Worm (Caenorhabditis elegans) whole organism, L1 larva: Measurements from ENCODE around the gene srx-29.

Experiments
- alr-1 ChIP-seq: fragments of 200-800 bp; sonication (Bioruptor generic); optimal IDR thresholded peaks from 2 replicates; lab custom pipeline; 2018; ENCODE audit warnings: borderline replicate concordance, mild to moderate bottlenecking, missing genetic modification characterization, missing compliant biosample characterization
- elt-2 ChIP-seq: sonication (generic microtip); optimal IDR thresholded peaks from 2 replicates; lab custom pipeline; 2016; ENCODE audit warnings: missing genetic modification characterization, mild to moderate bottlenecking, inconsistent platforms, missing compliant biosample characterization, missing genetic modification reagents
- elt-3 ChIP-seq, 6 experiments: fragments of 150-350 bp in 1 of 6; sonication (generic microtip); optimal IDR thresholded peaks; 2 replicates each; lab custom pipeline; 2017 to 2018; ENCODE audit warnings: missing biosample characterization in 6 of 6, missing genetic modification characterization in 6 of 6, inconsistent platforms in 1 of 6
- lin-39 ChIP-seq: fragments of 150-350 bp; optimal IDR thresholded peaks from 2 replicates; lab custom pipeline; 2014; ENCODE audit warnings: missing biosample characterization, missing genetic modification reagents, missing genetic modification characterization
- nhr-11 ChIP-seq: fragments of 150-350 bp; optimal IDR thresholded peaks from 2 replicates; lab custom pipeline; 2014; ENCODE audit warnings: missing biosample characterization, missing genetic modification characterization
- nhr-12 ChIP-seq: sonication (generic microtip); optimal IDR thresholded peaks from 2 replicates; lab custom pipeline; 2017; ENCODE audit warnings: missing biosample characterization, missing genetic modification characterization
- nhr-77 ChIP-seq: fragments of 150-350 bp; optimal IDR thresholded peaks from 2 replicates; lab custom pipeline; 2014; ENCODE audit warnings: missing biosample characterization, missing genetic modification characterization
- pax-3 ChIP-seq: fragments of 200-800 bp; sonication (Bioruptor generic); optimal IDR thresholded peaks from 2 replicates; lab custom pipeline; 2018; ENCODE audit warnings: mild to moderate bottlenecking, missing genetic modification characterization, moderate library complexity, missing compliant biosample characterization
- sox-4 ChIP-seq: sonication (generic microtip); optimal IDR thresholded peaks from 2 replicates; lab custom pipeline; 2016; ENCODE audit warnings: missing genetic modification characterization, missing compliant biosample characterization
- tlp-1 ChIP-seq: fragments of 150-350 bp; optimal IDR thresholded peaks from 2 replicates; lab custom pipeline; 2014; ENCODE audit warnings: missing biosample characterization, missing genetic modification characterization
- unc-130 ChIP-seq: fragments of 150-350 bp; optimal IDR thresholded peaks from 2 replicates; lab custom pipeline; 2017; ENCODE audit warnings: missing biosample characterization, missing genetic modification characterization, inconsistent platforms
- ztf-4 ChIP-seq: fragments of 150-350 bp; optimal IDR thresholded peaks from 2 replicates; lab custom pipeline; 2014; ENCODE audit warnings: missing biosample characterization, missing genetic modification characterization

DNA sequence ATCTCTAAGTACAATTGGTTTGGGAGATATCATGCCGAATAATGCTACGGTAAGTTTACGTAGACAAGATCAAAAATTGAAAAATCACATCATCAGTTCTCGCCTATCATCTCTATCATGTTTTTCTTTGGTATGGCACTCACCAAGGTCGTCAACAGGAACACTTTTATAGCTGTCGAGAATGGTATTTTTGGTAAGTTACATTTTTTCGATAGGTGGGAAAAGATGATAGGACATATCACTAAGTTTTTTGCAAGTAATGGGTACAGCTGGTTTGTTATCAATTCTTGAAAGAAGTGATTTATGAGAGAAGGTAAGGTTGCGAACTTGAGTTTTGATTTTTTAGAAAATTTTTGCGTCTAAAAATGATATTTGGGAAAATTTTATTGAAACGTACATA is 10.0 kb upstream of the srx-29 start:
- TF ChIP-seq lin-39 (tag; lab: Kevin White, UChicago) (no peak), pax-3 (tag; lab: Kevin White, UChicago) (no peak), sox-4 (tag; lab: Kevin White, UChicago) (no peak), ztf-4 (tag; lab: Kevin White, UChicago) (no peak), nhr-12 (no peak), elt-2 (tag; lab: Kevin White, UChicago) (no peak), nhr-11 (tag; lab: Kevin White, UChicago) (no peak), elt-3 (tag; optimal IDR thresholded peaks at IDR 0.05; lab: Kevin White, UChicago) (peak in 5 of 6 experiments; percentile 32 to 98 (median 74)), unc-130 (tag; lab: Kevin White, UChicago) (no peak), tlp-1 (no peak), alr-1 (no peak), nhr-77 (tag; lab: Kevin White, UChicago) (no peak)
